Worm (Caenorhabditis elegans): Measurements from ENCODE around the gene F26H11.4.

The F26H11.4 gene

ce11 chrII:14380778-14381177, 27.6 kb upstream of the F26H11.4 start (continued):
- no peak for TF ChIP-seq C17E4.6 (GFP tag; IDR thresholded peaks at IDR 0.05)
- no peak for TF ChIP-seq bed-2 (GFP tag; IDR thresholded peaks at IDR 0.05)
- no peak for TF ChIP-seq let-526 (GFP tag; IDR thresholded peaks at IDR 0.05)

ce11 chrII:14381450-14381849, 27.0 kb upstream of the F26H11.4 start, which contains the start of gene sdz-26:
Gene sdz-26, plus strand, starts transcription at chrII:14381750.
- no peak for TF ChIP-seq him-1 (tag; optimal IDR thresholded peaks at IDR 0.05)
- no peak for TF ChIP-seq rpc-1 (optimal IDR thresholded peaks at IDR 0.05)
- no peak for TF ChIP-seq rpc-1 (tag; optimal IDR thresholded peaks at IDR 0.05)
- TF ChIP-seq K12H6.12 (tag; optimal IDR thresholded peaks at IDR 0.05): no peak
- no peak for TF ChIP-seq lin-26 (GFP tag; IDR thresholded peaks at IDR 0.05)
- no peak for TF ChIP-seq F49E8.2 (tag; optimal IDR thresholded peaks at IDR 0.05; ENCODE audit: insufficient read depth)
- no peak for TF ChIP-seq dpff-1 (tag; optimal IDR thresholded peaks at IDR 0.05)
- TF ChIP-seq F23B12.7 (tag; optimal IDR thresholded peaks at IDR 0.05; ENCODE audit: insufficient read depth): no peak
- TF ChIP-seq F37B4.10 (GFP tag; IDR thresholded peaks at IDR 0.05): no peak
- TF ChIP-seq gei-17 (GFP tag; optimal IDR thresholded peaks at IDR 0.05): no peak
- TF ChIP-seq akir-1 (GFP tag; optimal IDR thresholded peaks at IDR 0.05): no peak
- no peak for TF ChIP-seq Y53G8AR.9 (GFP tag; conservative IDR thresholded peaks at IDR 0.05)
- TF ChIP-seq hsf-1 (GFP tag; IDR thresholded peaks at IDR 0.05): no peak
- no peak for TF ChIP-seq F10E7.11 (tag; optimal IDR thresholded peaks at IDR 0.05)

- TF ChIP-seq tbp1 (GFP tag; optimal IDR thresholded peaks at IDR 0.05): peak; percentile 22
- no peak for TF ChIP-seq hlh-26 (GFP tag; conservative IDR thresholded peaks at IDR 0.05)
- TF ChIP-seq K12H6.12 (tag; optimal IDR thresholded peaks at IDR 0.05): no peak
- no peak for TF ChIP-seq ztf-26 (tag; optimal IDR thresholded peaks at IDR 0.05)
- no peak for TF ChIP-seq hsf-1 (GFP tag; IDR thresholded peaks at IDR 0.05)
- TF ChIP-seq egl-44 (GFP tag; IDR thresholded peaks at IDR 0.05): no peak
- no peak for TF ChIP-seq ztf-25 (GFP tag; IDR thresholded peaks at IDR 0.05)
- TF ChIP-seq F55B11.4 (tag; optimal IDR thresholded peaks at IDR 0.05; ENCODE audit: borderline replicate concordance, insufficient read depth): no peak
- no peak for TF ChIP-seq nfya-1 (tag; optimal IDR thresholded peaks at IDR 0.05; ENCODE audit: borderline replicate concordance, insufficient read depth)
- no peak for TF ChIP-seq nhr-27 (tag; optimal IDR thresholded peaks at IDR 0.05)
- peak; percentile 95 for TF ChIP-seq efl-1 (GFP tag; optimal IDR thresholded peaks at IDR 0.05)
- peak; percentile 98 for TF ChIP-seq mcd-1 (GFP tag; IDR thresholded peaks at IDR 0.05)
- no peak for TF ChIP-seq B0035.1 (tag; optimal IDR thresholded peaks at IDR 0.05)
- no peak for TF ChIP-seq ztf-22 (GFP tag; optimal IDR thresholded peaks at IDR 0.05)
- peak; percentile 31 for TF ChIP-seq xnd-1 (tag; optimal IDR thresholded peaks at IDR 0.05)
- no peak for TF ChIP-seq snpc-1.1 (tag; optimal IDR thresholded peaks at IDR 0.05; ENCODE audit: insufficient read depth)
- TF ChIP-seq pha-4 (tag; optimal IDR thresholded peaks at IDR 0.05): no peak
- TF ChIP-seq dpl-1 (GFP tag; optimal IDR thresholded peaks at IDR 0.05): peak; percentile 86
- peak; percentile 1 for TF ChIP-seq ceh-27 (GFP tag; optimal IDR thresholded peaks at IDR 0.05)
- TF ChIP-seq madf-8 (GFP tag; conservative IDR thresholded peaks at IDR 0.05): peak; percentile 36
- TF ChIP-seq pbrm-1 (GFP tag; IDR thresholded peaks at IDR 0.05): 0 out of 2 replicates have a peak, but pooled peaks have one; percentile 54
- peak; percentile 54 for TF ChIP-seq F23B12.7 (tag; optimal IDR thresholded peaks at IDR 0.05; ENCODE audit: insufficient read depth)
- TF ChIP-seq snpc-3.4 (tag; optimal IDR thresholded peaks at IDR 0.05): no peak
- no peak for TF ChIP-seq F39B2.1 (GFP tag; IDR thresholded peaks at IDR 0.05)
- no peak for TF ChIP-seq C17E4.6 (GFP tag; IDR thresholded peaks at IDR 0.05)
- no peak for TF ChIP-seq F52B5.7 (tag; optimal IDR thresholded peaks at IDR 0.05)
- no peak for TF ChIP-seq somi-1 (GFP tag; optimal IDR thresholded peaks at IDR 0.05)
- TF ChIP-seq lin-35 (GFP tag; optimal IDR thresholded peaks at IDR 0.05): peak; percentile 71 to 94 (median 75)
- no peak for TF ChIP-seq madf-10 (tag; optimal IDR thresholded peaks at IDR 0.05)
- no peak for TF ChIP-seq mes-4 (tag; optimal IDR thresholded peaks at IDR 0.05)
- TF ChIP-seq lir-1 (GFP tag; conservative IDR thresholded peaks at IDR 0.05): 0 out of 2 replicates have a peak, but pooled peaks have one; percentile 29
- TF ChIP-seq nhr-120 (GFP tag; IDR thresholded peaks at IDR 0.05): no peak
- TF ChIP-seq akir-1 (GFP tag; optimal IDR thresholded peaks at IDR 0.05): no peak
Observed at ce11 chrII:14383644-14384043, 24.8 kb upstream of the F26H11.4 start, which contains the start of gene mes-2. Gene mes-2, plus strand, starts transcription at chrII:14383973.

All from whole organism, young adult.